Worm (Caenorhabditis elegans): ENCODE results near the gene Y49F6B.13.
"Not testable (repeated sequence)": the region's sequence is repeated elsewhere in the genome, so short reads cannot be mapped to it uniquely, and the experiment has no call there.

Y49F6B.13 gene

DNA sequence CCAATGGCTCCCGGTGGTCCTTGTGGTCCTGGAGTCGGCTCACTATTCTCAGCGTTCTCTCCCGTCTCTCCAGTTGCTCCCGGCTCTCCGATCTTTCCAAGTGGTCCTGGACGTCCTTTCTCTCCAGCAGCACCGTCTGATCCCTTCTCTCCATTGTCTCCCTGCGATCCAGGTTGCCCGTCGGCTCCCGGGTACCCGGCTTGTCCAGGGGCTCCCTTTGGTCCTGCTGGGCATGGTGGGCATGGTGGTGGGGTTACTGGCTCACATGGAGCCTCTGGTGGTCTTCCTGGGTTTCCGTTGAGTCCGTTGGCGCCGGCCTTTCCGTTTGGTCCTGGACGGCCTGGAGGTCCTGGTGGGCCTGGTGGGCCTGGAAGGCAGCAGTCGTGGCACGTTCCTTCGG, 28.9 kb upstream of the Y49F6B.13 start:
- TF ChIP-seq lin-11 (tag; optimal IDR thresholded peaks at IDR 0.05): no peak
- TF ChIP-seq C08G9.2 (tag; optimal IDR thresholded peaks at IDR 0.05): peak; percentile 14

DNA sequence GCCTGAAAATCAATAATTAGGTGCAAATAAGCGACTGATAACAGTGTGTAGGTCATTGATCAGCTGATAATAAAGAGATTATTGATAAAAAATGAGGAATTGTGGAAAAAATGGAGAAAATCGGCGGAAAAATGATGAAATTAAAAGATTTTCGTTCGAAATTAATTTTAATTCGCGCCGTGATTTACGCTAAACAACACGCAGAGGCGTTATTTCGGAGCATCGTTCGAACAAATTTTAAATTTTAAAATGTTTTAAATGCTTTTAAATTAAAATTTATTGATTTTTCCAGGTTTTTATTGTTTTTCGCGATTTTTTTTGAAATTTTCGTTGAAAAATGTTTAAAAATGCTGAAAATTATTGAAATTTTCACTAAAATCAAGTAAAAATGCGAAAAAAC, 27.9 kb upstream of the Y49F6B.13 start, which contains the start of gene Y49F6B.9:
Y49F6B.9 (minus strand) TSS at position 2 of the 400 bp plus-strand sequence.
- TF ChIP-seq ceh-14 (tag; optimal IDR thresholded peaks at IDR 0.05): no peak
- TF ChIP-seq zip-5 (tag; optimal IDR thresholded peaks at IDR 0.05): no peak
- TF ChIP-seq K09A11.1 (tag; optimal IDR thresholded peaks at IDR 0.05; ENCODE audit: insufficient read depth): no peak
- TF ChIP-seq elt-2 (tag; optimal IDR thresholded peaks at IDR 0.05): peak; percentile 35

DNA sequence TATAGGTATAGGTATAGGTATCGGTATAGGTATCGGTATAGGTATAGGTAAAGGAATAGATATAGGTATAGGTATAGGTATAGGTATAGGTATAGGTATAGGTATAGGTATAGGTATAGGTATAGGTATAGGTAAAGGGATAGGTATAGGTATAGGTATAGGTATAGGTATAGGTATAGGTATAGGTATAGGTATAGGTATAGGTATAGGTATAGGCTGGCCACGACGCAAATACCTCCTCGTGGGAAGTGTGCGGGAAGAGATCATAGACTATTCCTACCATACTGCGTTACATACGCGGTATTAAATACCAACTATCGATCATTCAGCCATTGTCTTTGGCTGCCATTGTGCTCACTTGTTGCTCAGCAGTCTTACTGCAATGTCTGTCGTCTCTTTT, 19.3 kb upstream of the Y49F6B.13 start, which contains the start of gene fbxb-112:
fbxb-112 (plus strand) TSS at position 301 of the 400 bp plus-strand sequence.
- not testable (repeated sequence) for TF ChIP-seq npax-4 (tag; optimal IDR thresholded peaks at IDR 0.05); madf-2 (tag; optimal IDR thresholded peaks at IDR 0.05); sox-2 (GFP tag; IDR thresholded peaks at IDR 0.05)

DNA sequence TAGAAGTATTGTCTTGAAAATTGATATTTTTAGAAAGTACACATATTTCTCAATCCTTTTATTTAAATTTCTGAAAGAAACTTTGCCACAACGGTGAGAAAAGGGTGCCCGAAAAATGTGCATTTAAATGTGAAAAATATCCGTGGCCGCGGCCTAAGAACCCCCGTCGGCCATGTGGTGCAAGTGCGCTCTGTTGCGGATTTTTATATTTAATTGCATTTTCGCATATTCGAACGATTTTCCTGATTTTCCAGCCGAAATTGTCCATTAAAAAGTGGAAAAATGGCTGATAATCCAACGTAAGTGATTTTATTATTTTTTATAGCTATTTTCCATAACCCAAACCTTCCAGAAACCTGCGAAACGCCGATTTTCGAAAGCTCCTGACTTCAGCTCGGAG, 10.7 kb upstream of the Y49F6B.13 start, which contains the start of gene smu-2:
smu-2 (plus strand) TSS at position 178 of the 400 bp plus-strand sequence.
- TF ChIP-seq K02D7.2 (tag; optimal IDR thresholded peaks at IDR 0.05): no peak
- no peak for TF ChIP-seq eyg-1 (tag; optimal IDR thresholded peaks at IDR 0.05)
- no peak for TF ChIP-seq F13H6.1 (tag; optimal IDR thresholded peaks at IDR 0.05)
- TF ChIP-seq ceh-45 (GFP tag; IDR thresholded peaks at IDR 0.05): peak; percentile 50; the same call in 1 of the 2 replicates
- TF ChIP-seq unc-55 (GFP tag; optimal IDR thresholded peaks at IDR 0.05): no peak
- peak; percentile 52 for TF ChIP-seq pqm-1 (tag; optimal IDR thresholded peaks at IDR 0.05)
- no peak for TF ChIP-seq pag-3 (tag; optimal IDR thresholded peaks at IDR 0.05; ENCODE audit: borderline replicate concordance)
- TF ChIP-seq sox-2 (GFP tag; IDR thresholded peaks at IDR 0.05): no peak
- no peak for TF ChIP-seq C38D4.7 (GFP tag; optimal IDR thresholded peaks at IDR 0.05)
- TF ChIP-seq unc-3 (GFP tag; conservative IDR thresholded peaks at IDR 0.05): 0 out of 2 replicates have a peak, but pooled peaks have one; percentile 9
- TF ChIP-seq unc-3 (tag; optimal IDR thresholded peaks at IDR 0.05): no peak
- TF ChIP-seq ceh-34 (tag; optimal IDR thresholded peaks at IDR 0.05): peak; percentile 46
- no peak for TF ChIP-seq ztf-16 (tag; optimal IDR thresholded peaks at IDR 0.05)
- no peak for TF ChIP-seq pha-2 (tag; optimal IDR thresholded peaks at IDR 0.05)
- no peak for TF ChIP-seq K09A11.1 (tag; optimal IDR thresholded peaks at IDR 0.05; ENCODE audit: insufficient read depth)
- peak; percentile 76 for TF ChIP-seq zip-5 (tag; optimal IDR thresholded peaks at IDR 0.05)
- no peak for TF ChIP-seq elt-4 (tag; optimal IDR thresholded peaks at IDR 0.05)
- no peak for TF ChIP-seq ceh-30 (tag; optimal IDR thresholded peaks at IDR 0.05)
- peak; percentile 98 for TF ChIP-seq unc-42 (tag; optimal IDR thresholded peaks at IDR 0.05)
- TF ChIP-seq ahr-1 (tag; optimal IDR thresholded peaks at IDR 0.05): peak; percentile 40
- no peak for TF ChIP-seq odd-2 (tag; optimal IDR thresholded peaks at IDR 0.05)
- no peak for TF ChIP-seq ceh-9 (tag; optimal IDR thresholded peaks at IDR 0.05)
- peak; percentile 31 for TF ChIP-seq fax-1 (tag; optimal IDR thresholded peaks at IDR 0.05)
- TF ChIP-seq ceh-19 (GFP tag; optimal IDR thresholded peaks at IDR 0.05): no peak
- TF ChIP-seq ceh-6 (GFP tag; optimal IDR thresholded peaks at IDR 0.05): no peak
- TF ChIP-seq che-1 (tag; optimal IDR thresholded peaks at IDR 0.05): no peak
- no peak for TF ChIP-seq ceh-24 (tag; optimal IDR thresholded peaks at IDR 0.05)
- peak; percentile 59 for TF ChIP-seq ref-2 (tag; optimal IDR thresholded peaks at IDR 0.05)
- TF ChIP-seq ceh-2 (tag; optimal IDR thresholded peaks at IDR 0.05): peak; percentile 92
- TF ChIP-seq pros-1 (tag; optimal IDR thresholded peaks at IDR 0.05): no peak
- no peak for TF ChIP-seq pha-4 (tag; optimal IDR thresholded peaks at IDR 0.05)
- TF ChIP-seq nhr-11 (tag; optimal IDR thresholded peaks at IDR 0.05): no peak
- TF ChIP-seq unc-86 (tag; optimal IDR thresholded peaks at IDR 0.05): peak; percentile 47
- no peak for TF ChIP-seq madf-2 (tag; optimal IDR thresholded peaks at IDR 0.05)
- TF ChIP-seq rnt-1 (tag; optimal IDR thresholded peaks at IDR 0.05): peak; percentile 35
- TF ChIP-seq hlh-8 (tag; optimal IDR thresholded peaks at IDR 0.05): peak; percentile 42
- TF ChIP-seq nfya-1 (tag; optimal IDR thresholded peaks at IDR 0.05): peak; percentile 33
- TF ChIP-seq mec-3 (tag; optimal IDR thresholded peaks at IDR 0.05; ENCODE audit: borderline replicate concordance): peak; percentile 73
- peak; percentile 91 for TF ChIP-seq C08G9.2 (tag; optimal IDR thresholded peaks at IDR 0.05)
- TF ChIP-seq ceh-31 (tag; optimal IDR thresholded peaks at IDR 0.05): peak; percentile 96
- TF ChIP-seq hlh-15 (tag; optimal IDR thresholded peaks at IDR 0.05): peak; percentile 34
- TF ChIP-seq hlh-30 (tag; optimal IDR thresholded peaks at IDR 0.05; ENCODE audit: insufficient read depth): no peak

Data from whole organism, late embryonic.